Worm (Caenorhabditis elegans): ENCODE results near the gene ipla-3.

- TF ChIP-seq nfya-1 (tag; optimal IDR thresholded peaks at IDR 0.05; ENCODE audit: borderline replicate concordance, insufficient read depth) (no peak), atf-7 (tag; optimal IDR thresholded peaks at IDR 0.05) (no peak), ets-4 (GFP tag; optimal IDR thresholded peaks at IDR 0.05) (no peak), snpc-1.1 (tag; optimal IDR thresholded peaks at IDR 0.05; ENCODE audit: insufficient read depth) (no peak), attf-3 (GFP tag; conservative IDR thresholded peaks at IDR 0.05) (no peak), ama-1 (optimal IDR thresholded peaks at IDR 0.05) (no peak), ama-1 (GFP tag; optimal IDR thresholded peaks at IDR 0.05) (no peak), C06A6.2 (GFP tag; conservative IDR thresholded peaks at IDR 0.05) (no peak), B0035.1 (tag; optimal IDR thresholded peaks at IDR 0.05) (no peak), lin-40 (tag; optimal IDR thresholded peaks at IDR 0.05) (no peak), repo-1 (tag; optimal IDR thresholded peaks at IDR 0.05) (no peak)
Observed at ce11 chrV:20721934-20722333, 7.1 kb downstream of the ipla-3 start, which contains the start of gene Y44A6C.2.
